Worm (Caenorhabditis elegans): ENCODE results near the gene rev-3.

Gene rev-3

DNA sequence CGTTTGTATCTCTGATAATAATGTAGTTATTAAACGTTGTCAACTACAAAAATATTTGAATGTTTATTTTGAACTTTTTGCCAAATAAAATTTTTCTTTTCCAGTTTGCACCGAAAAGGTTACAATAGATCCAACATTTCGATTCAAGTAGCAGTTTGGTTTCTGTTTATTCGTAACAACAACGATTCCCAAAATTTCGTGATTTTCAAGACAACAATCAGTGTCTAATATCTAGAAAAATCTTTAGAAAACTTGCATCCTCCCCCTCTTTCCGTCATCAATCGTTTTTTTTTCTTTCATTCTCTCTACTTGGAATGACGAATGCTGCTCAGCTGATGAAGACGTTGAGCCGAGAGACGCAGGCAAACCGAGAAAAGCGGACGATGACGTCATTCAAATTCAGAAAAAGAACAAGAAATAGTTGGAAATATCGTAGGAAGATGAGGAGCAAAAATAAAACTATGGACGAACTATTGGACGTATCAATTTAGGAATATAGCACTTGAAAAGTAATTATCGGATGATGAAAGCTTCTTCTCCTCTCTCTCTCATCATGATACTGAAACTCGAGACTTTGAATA lies 31.8 kb downstream of the rev-3 start (continued):
- TF ChIP-seq mep-1 (tag; optimal IDR thresholded peaks at IDR 0.05) (peak; percentile 62), unc-130 (tag; optimal IDR thresholded peaks at IDR 0.05) (no peak), mef-2 (tag; optimal IDR thresholded peaks at IDR 0.05) (peak; percentile 74), nhr-237 (tag; optimal IDR thresholded peaks at IDR 0.05) (no peak), pag-3 (tag; optimal IDR thresholded peaks at IDR 0.05; ENCODE audit: borderline replicate concordance, insufficient read depth) (no peak), nhr-84 (tag; optimal IDR thresholded peaks at IDR 0.05) (no peak), elt-3 (tag; optimal IDR thresholded peaks at IDR 0.05) (no peak), efl-1 (optimal IDR thresholded peaks at IDR 0.05) (peak; percentile 23 to 33), efl-1 (GFP tag; optimal IDR thresholded peaks at IDR 0.05 in 1 of 2) (peak in 1 of 2 experiments; percentile 19), pqm-1 (tag; optimal IDR thresholded peaks at IDR 0.05) (no peak), fkh-10 (GFP tag; optimal IDR thresholded peaks at IDR 0.05) (peak; percentile 74), pax-3 (tag; optimal IDR thresholded peaks at IDR 0.05) (peak; percentile 63), unc-86 (tag; optimal IDR thresholded peaks at IDR 0.05) (peak; percentile 81), lin-39 (tag; optimal IDR thresholded peaks at IDR 0.05) (no peak), hlh-17 (GFP tag; optimal IDR thresholded peaks at IDR 0.05; ENCODE audit: borderline replicate concordance) (no peak), blmp-1 (tag; optimal IDR thresholded peaks at IDR 0.05) (no peak), irx-1 (tag; optimal IDR thresholded peaks at IDR 0.05) (peak; percentile 52), xbp-1 (tag; optimal IDR thresholded peaks at IDR 0.05) (peak; percentile 60), nhr-71 (tag; optimal IDR thresholded peaks at IDR 0.05) (peak; percentile 91), egl-13 (tag; optimal IDR thresholded peaks at IDR 0.05) (peak; percentile 78), dsc-1 (tag; optimal IDR thresholded peaks at IDR 0.05) (peak; percentile 74), lin-14 (GFP tag; optimal IDR thresholded peaks at IDR 0.05) (peak; percentile 94), nhr-20 (tag; optimal IDR thresholded peaks at IDR 0.05) (peak; percentile 37), nhr-19 (GFP tag; conservative IDR thresholded peaks at IDR 0.05) (peak; percentile 25; the same call in 1 of the 2 replicates), lsy-2 (tag; optimal IDR thresholded peaks at IDR 0.05) (peak; percentile 51 to 71), sup-37 (GFP tag; optimal IDR thresholded peaks at IDR 0.05) (no peak), nhr-47 (tag; optimal IDR thresholded peaks at IDR 0.05) (peak; percentile 82), zip-4 (GFP tag; optimal IDR thresholded peaks at IDR 0.05) (no peak), lir-3 (tag; optimal IDR thresholded peaks at IDR 0.05; ENCODE audit: poor library complexity) (peak; percentile 29), fkh-8 (tag; optimal IDR thresholded peaks at IDR 0.05) (peak; percentile 97), ceh-63 (GFP tag; optimal IDR thresholded peaks at IDR 0.05) (peak; percentile 57), C16A3.4 (tag; optimal IDR thresholded peaks at IDR 0.05) (peak; percentile 10), isw-1 (GFP tag; IDR thresholded peaks at IDR 0.05) (peak; percentile 19; the same call in 1 of the 2 replicates), Y116A8C.19 (tag; optimal IDR thresholded peaks at IDR 0.05; ENCODE audit: borderline replicate concordance) (no peak), tlp-1 (tag; optimal IDR thresholded peaks at IDR 0.05) (no peak)

- TF ChIP-seq sup-37 (GFP tag; optimal IDR thresholded peaks at IDR 0.05) (no peak), vab-15 (tag; optimal IDR thresholded peaks at IDR 0.05) (no peak), efl-3 (GFP tag; optimal IDR thresholded peaks at IDR 0.05) (no peak), ztf-11 (tag; optimal IDR thresholded peaks at IDR 0.05) (no peak), mep-1 (tag; optimal IDR thresholded peaks at IDR 0.05) (no peak), nhr-77 (tag; optimal IDR thresholded peaks at IDR 0.05) (no peak), mdl-1 (tag; optimal IDR thresholded peaks at IDR 0.05) (no peak), nhr-20 (tag; optimal IDR thresholded peaks at IDR 0.05) (no peak), lin-35 (GFP tag; optimal IDR thresholded peaks at IDR 0.05) (no peak), nhr-28 (tag; optimal IDR thresholded peaks at IDR 0.05) (no peak), nhr-47 (tag; optimal IDR thresholded peaks at IDR 0.05) (peak; percentile 2), sptf-1 (tag; optimal IDR thresholded peaks at IDR 0.05) (no peak), Y116A8C.19 (tag; optimal IDR thresholded peaks at IDR 0.05; ENCODE audit: borderline replicate concordance) (no peak), zag-1 (tag; optimal IDR thresholded peaks at IDR 0.05) (no peak), nhr-19 (GFP tag; conservative IDR thresholded peaks at IDR 0.05) (no peak), nhr-76 (tag; optimal IDR thresholded peaks at IDR 0.05) (no peak), isw-1 (GFP tag; IDR thresholded peaks at IDR 0.05) (no peak), lin-14 (GFP tag; optimal IDR thresholded peaks at IDR 0.05) (peak; percentile 69), ets-5 (GFP tag; IDR thresholded peaks at IDR 0.05) (no peak), blmp-1 (tag; optimal IDR thresholded peaks at IDR 0.05) (no peak), elt-2 (tag; optimal IDR thresholded peaks at IDR 0.05) (no peak), ceh-90 (tag; optimal IDR thresholded peaks at IDR 0.05) (no peak), jun-1 (tag; optimal IDR thresholded peaks at IDR 0.05) (no peak), unc-62 (GFP tag; optimal IDR thresholded peaks at IDR 0.05) (no peak), irx-1 (tag; optimal IDR thresholded peaks at IDR 0.05) (no peak), lsy-2 (tag; optimal IDR thresholded peaks at IDR 0.05) (peak in 1 of 2 experiments; percentile 21), fkh-10 (GFP tag; optimal IDR thresholded peaks at IDR 0.05) (peak; percentile 49)
These were observed 32.9 kb downstream of the rev-3 start for ce11 chrIII:5757492-5758045.

Data from whole organism, L1 larva.